Fruit fly (Drosophila melanogaster): Measurements from ENCODE around the gene CG18171.

CG18171 gene

dm6 chr3L:1723053-1723452 lies at the start of gene CG18171:
CG18171 (minus strand) TSS chr3L:1723153.
- TF ChIP-seq ttk (optimal IDR thresholded peaks at IDR 0.05) = no peak
- no peak for TF ChIP-seq psq (optimal IDR thresholded peaks at IDR 0.05)
- TF ChIP-seq h (optimal IDR thresholded peaks at IDR 0.05) = no peak
- TF ChIP-seq Myc (optimal IDR thresholded peaks at IDR 0.05) = no peak
- TF ChIP-seq insv (optimal IDR thresholded peaks at IDR 0.05) = no peak
- TF ChIP-seq Sin3A (optimal IDR thresholded peaks at IDR 0.05) = no peak

DNA sequence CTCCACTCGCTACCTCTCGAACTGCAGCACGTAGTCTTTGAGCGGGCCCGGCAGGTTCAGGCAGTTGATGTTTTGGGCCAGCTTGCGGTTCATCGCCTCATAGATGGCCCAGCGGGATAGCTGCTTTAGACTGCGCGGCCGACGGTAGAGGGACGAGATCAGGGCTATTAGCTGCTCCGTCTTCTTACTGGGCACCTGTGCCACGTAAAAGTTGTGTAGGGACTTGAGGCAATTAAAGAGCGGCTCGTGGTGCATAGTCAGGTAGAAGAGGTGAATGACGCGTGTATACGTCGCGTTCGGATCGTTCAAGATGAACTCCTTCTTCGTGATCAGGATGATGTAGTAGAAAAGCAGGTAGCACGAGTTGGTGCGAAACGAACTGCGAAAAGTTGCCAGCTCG lies 49.6 kb upstream of the CG18171 start:
- no peak for TF ChIP-seq Sin3A (optimal IDR thresholded peaks at IDR 0.05)
- TF ChIP-seq h (optimal IDR thresholded peaks at IDR 0.05) = no peak
- TF ChIP-seq psq (optimal IDR thresholded peaks at IDR 0.05) = no peak
- no peak for TF ChIP-seq Myc (optimal IDR thresholded peaks at IDR 0.05)
- TF ChIP-seq ttk (optimal IDR thresholded peaks at IDR 0.05) = no peak
- TF ChIP-seq insv (optimal IDR thresholded peaks at IDR 0.05) = no peak

- TF ChIP-seq h (optimal IDR thresholded peaks at IDR 0.05) (no peak), psq (optimal IDR thresholded peaks at IDR 0.05) (no peak), insv (optimal IDR thresholded peaks at IDR 0.05) (no peak), Myc (optimal IDR thresholded peaks at IDR 0.05) (no peak), ttk (optimal IDR thresholded peaks at IDR 0.05) (no peak), Sin3A (optimal IDR thresholded peaks at IDR 0.05) (no peak)
Observed at dm6 chr3L:1771658-1772057, 48.7 kb upstream of the CG18171 start, which contains the start of gene Dhc62B. Dhc62B (minus strand) TSS chr3L:1771758.

DNA sequence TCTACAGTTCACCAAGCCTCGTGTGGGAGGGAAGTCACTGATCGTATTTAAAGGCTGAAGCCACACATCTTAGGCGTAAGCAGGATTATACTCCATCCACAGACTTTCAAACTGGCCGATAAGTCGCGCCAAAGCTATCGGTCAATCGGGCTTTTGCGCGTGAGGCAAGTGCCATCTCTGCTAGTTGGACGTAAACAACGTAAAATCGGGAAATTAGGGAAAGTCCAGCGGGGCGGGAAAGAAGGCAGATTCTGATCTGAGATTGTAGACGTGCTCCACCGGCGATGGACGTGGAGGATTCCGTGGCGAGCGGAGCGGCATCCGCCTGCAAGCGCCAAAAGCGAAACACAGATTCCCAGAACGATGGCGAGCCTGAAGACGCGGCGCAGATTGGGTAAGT lies 33.2 kb upstream of the CG18171 start, which contains the start of gene CG8001:
TSS of gene CG8001 (plus strand) at position 17 of the 400 bp plus-strand sequence.
- TF ChIP-seq Sin3A (optimal IDR thresholded peaks at IDR 0.05) = no peak
- TF ChIP-seq Myc (optimal IDR thresholded peaks at IDR 0.05) = no peak

DNA sequence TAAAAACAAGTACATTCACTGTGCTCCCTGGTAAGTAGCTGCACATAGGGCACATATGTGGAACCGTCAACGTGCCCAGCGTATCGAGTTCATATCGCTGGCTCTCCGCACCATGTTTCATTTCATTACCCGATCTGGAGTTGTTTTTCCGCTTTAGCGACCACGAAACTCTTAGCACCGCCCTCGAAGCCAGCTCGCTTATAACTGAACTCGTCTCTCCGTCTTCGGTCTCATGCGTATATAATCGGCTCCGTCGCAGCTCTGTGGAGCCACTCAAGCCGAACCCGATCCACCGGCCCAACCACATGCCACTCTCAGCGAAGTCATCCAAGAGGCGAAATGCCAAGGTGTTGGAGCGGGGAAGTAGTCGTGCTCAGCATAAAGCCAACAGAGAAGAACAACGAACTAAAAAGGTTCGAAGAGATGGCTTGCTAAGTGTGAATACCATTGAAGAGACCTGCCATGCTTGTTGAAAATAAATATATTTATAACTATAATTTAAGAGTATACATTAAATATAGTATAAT lies 32.6 kb upstream of the CG18171 start, which contains the start of gene Cht2:
TSS of gene Cht2 (minus strand) at position 477 of the 527 bp plus-strand sequence.
- TF ChIP-seq h (optimal IDR thresholded peaks at IDR 0.05) (no peak), Myc (optimal IDR thresholded peaks at IDR 0.05) (no peak), psq (optimal IDR thresholded peaks at IDR 0.05) (no peak), Sin3A (optimal IDR thresholded peaks at IDR 0.05) (no peak), insv (optimal IDR thresholded peaks at IDR 0.05) (no peak), ttk (optimal IDR thresholded peaks at IDR 0.05) (no peak)

DNA sequence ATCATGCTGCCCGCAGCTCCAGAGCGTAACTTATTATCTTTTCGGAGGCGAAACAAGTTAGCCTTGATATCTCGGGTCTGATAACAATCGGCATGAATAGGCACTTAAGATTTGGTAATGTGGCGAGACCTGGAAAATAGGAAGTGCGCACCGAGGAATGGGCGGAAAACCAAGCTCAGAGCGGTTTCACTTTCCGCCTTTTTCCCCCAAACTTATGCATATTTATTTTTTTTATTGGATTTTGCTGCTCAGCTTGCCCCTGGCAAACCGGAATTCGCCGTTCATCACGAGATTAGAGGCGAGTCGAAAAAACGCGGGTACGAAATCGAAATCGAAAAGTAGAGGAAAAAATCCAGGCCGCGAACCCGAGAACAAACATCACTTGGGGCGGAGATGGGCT lies 32.0 kb upstream of the CG18171 start:
- TF ChIP-seq ttk (optimal IDR thresholded peaks at IDR 0.05) = no peak
- no peak for TF ChIP-seq psq (optimal IDR thresholded peaks at IDR 0.05)
- TF ChIP-seq Sin3A (optimal IDR thresholded peaks at IDR 0.05) = no peak
- no peak for TF ChIP-seq Myc (optimal IDR thresholded peaks at IDR 0.05)
- TF ChIP-seq insv (optimal IDR thresholded peaks at IDR 0.05) = no peak
- TF ChIP-seq h (optimal IDR thresholded peaks at IDR 0.05) = no peak

dm6 chr3L:1754262-1754661 lies 31.3 kb upstream of the CG18171 start:
- TF ChIP-seq insv (optimal IDR thresholded peaks at IDR 0.05) = no peak
- TF ChIP-seq psq (optimal IDR thresholded peaks at IDR 0.05) = no peak
- no peak for TF ChIP-seq Myc (optimal IDR thresholded peaks at IDR 0.05)
- TF ChIP-seq ttk (optimal IDR thresholded peaks at IDR 0.05) = no peak
- TF ChIP-seq Sin3A (optimal IDR thresholded peaks at IDR 0.05) = no peak
- TF ChIP-seq h (optimal IDR thresholded peaks at IDR 0.05) = no peak

DNA sequence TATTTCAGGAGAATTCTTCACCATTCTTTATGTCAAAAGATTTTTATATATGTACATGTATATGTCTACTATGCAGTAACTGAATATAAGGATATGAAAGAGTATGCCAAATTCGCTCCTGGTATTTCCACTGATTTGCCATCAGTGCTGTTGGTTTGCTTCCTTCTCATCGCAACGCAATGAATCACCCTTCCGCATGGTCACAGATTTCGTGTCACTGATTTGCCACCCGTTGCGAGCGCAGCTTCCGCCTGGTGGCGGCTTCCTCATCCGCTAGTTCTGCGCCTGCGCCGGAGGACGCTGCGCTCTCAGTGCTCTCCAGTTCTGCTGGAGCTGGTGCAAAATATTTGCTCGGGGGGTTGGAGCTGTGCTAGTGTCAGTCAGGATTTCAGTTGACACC lies 25.3 kb upstream of the CG18171 start:
- no peak for TF ChIP-seq h (optimal IDR thresholded peaks at IDR 0.05)
- no peak for TF ChIP-seq psq (optimal IDR thresholded peaks at IDR 0.05)
- no peak for TF ChIP-seq ttk (optimal IDR thresholded peaks at IDR 0.05)
- no peak for TF ChIP-seq insv (optimal IDR thresholded peaks at IDR 0.05)
- no peak for TF ChIP-seq Sin3A (optimal IDR thresholded peaks at IDR 0.05)
- TF ChIP-seq Myc (optimal IDR thresholded peaks at IDR 0.05) = no peak

DNA sequence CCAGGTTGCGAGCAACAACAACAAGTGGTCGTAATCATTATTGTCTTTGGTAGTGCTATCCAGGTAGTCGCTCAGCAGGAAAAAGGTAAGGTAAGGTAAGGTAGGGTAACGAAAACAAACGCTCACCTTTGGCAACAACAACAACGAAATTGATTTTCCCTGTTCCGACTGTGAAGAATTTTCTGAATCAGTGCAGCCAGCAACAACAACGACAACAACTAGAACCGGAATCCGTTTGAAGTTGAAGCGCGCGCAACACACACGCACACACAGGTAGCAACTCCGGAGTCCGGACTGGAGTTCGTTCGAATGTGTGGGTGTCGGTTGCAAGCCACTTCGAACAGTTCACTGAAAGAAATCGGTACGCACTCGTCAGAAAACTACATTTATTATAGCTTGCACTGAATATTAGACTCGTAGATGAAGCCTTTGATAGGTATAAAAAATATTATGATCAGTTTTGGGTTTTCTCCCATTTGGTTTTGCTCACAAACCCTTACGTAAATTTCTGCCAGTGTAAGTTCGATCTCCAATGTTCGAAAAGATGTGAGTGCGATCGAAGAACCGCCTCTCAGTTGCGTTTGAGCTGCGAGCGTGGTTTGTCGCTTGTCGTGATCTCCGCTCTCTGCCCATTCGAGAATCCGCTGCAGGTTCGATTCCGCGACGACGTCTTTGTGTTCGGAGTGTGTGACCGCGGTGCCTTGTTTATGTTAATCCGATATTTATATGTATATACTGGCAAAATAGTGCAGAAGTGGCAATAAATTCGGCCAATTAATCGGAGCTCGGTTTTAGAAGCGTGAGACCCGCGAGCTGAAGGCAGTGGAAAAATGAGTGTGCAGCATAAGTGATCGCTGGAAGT lies 23.6 kb upstream of the CG18171 start, which contains the start of gene CG13921:
TSS of gene CG13921 (plus strand) at position 570 of the 862 bp plus-strand sequence.
- no peak for TF ChIP-seq insv (optimal IDR thresholded peaks at IDR 0.05)

dm6 chr3L:1745432-1745831 lies 22.5 kb upstream of the CG18171 start:
- no peak for TF ChIP-seq psq (optimal IDR thresholded peaks at IDR 0.05)
- no peak for TF ChIP-seq Sin3A (optimal IDR thresholded peaks at IDR 0.05)
- no peak for TF ChIP-seq h (optimal IDR thresholded peaks at IDR 0.05)
- no peak for TF ChIP-seq insv (optimal IDR thresholded peaks at IDR 0.05)
- TF ChIP-seq Myc (optimal IDR thresholded peaks at IDR 0.05) = no peak
- TF ChIP-seq ttk (optimal IDR thresholded peaks at IDR 0.05) = no peak

DNA sequence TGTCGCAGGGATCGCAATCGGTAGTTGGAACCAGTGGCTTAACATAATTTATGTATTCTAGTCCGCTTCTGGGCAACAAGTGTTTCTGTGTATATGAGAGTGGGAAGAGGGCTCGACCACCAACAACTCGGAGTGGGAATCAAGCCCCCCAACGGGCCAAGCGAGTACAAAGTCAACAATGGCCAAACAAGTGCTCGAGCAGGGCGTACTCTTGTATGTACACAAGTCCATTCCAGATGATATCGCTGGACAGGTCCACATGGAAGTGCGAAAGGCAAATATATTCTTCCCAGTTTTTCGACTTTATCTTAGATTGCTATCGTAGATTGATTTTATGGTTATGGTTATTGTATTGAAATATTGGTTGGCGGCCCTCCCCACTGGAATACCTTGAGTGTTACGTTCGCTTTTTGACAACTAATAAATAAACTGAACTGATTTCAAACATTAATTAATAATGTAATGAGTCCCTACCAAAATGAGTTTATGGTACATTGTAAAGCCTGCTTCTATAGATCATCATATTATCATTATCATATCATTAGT lies 19.7 kb upstream of the CG18171 start:
- TF ChIP-seq h (optimal IDR thresholded peaks at IDR 0.05) = no peak
- no peak for TF ChIP-seq psq (optimal IDR thresholded peaks at IDR 0.05)
- TF ChIP-seq ttk (optimal IDR thresholded peaks at IDR 0.05) = no peak
- TF ChIP-seq Sin3A (optimal IDR thresholded peaks at IDR 0.05) = no peak

DNA sequence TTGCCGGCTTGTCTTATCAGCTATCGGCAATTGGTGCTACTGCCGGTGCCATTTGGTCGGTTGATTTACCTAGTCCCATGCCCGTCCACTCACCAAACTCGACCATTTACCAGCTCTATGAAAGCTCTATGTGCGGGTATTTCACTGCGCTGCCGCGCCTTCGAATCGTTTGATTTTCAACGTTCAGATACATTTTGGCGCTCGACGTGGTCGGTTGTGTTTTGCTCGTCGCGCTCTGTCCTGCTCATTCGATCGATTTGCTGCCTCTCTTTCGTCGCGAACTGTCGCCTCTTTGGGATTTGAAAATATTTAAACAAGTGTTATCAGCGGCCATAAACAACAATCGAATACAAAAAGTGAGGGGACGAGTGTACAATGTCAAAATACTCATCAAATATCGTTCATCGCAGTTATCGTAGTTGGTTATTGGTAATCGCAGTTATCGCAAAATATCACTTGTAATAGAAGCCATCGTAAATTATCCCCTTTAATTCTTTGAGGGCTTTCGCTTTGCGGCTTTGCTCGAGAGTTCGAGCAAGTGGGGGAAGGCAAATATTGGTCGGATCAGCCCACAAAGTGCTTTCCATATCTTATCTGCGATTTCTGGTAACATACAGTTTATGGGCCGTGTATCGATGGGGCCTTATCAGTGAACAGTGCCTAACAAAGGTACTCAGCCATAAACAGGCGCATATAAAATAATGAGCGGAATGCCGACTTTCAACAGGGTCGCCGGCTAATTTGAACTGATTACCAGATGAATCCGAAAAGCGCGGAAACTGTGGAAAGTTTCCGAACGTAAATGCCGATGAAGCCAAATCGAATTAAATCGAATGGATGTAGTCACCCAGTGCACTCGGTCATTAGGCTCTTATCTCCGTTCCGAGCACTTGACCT lies 18.9 kb upstream of the CG18171 start:
- TF ChIP-seq Myc (optimal IDR thresholded peaks at IDR 0.05) (no peak), h (optimal IDR thresholded peaks at IDR 0.05) (no peak), Sin3A (optimal IDR thresholded peaks at IDR 0.05) (no peak), psq (optimal IDR thresholded peaks at IDR 0.05) (no peak), ttk (optimal IDR thresholded peaks at IDR 0.05) (no peak), insv (optimal IDR thresholded peaks at IDR 0.05) (no peak)
